Fruit fly (Drosophila melanogaster) whole organism, embryonic: ENCODE measurements around the gene CG13047.

ENCODE experiments used
- CG3847 ChIP-seq: fragments of 200-800 bp; sonication (Bioruptor generic); IDR thresholded peaks from 2 replicates; pipeline ENCODE4 v1.3.6; 2022; ENCODE audit warnings: missing biosample characterization, missing genetic modification characterization
- cad ChIP-seq: fragments of >200 bp; optimal IDR thresholded peaks from 2 replicates; lab custom pipeline; 2017; ENCODE audit warnings: missing biosample characterization, missing genetic modification characterization
- unpg ChIP-seq: fragments of 200-800 bp; sonication (Bioruptor generic); optimal IDR thresholded peaks from 3 replicates; lab custom pipeline; 2018; ENCODE audit warnings: missing biosample characterization, mild to moderate bottlenecking, missing genetic modification characterization, moderate library complexity

DNA sequence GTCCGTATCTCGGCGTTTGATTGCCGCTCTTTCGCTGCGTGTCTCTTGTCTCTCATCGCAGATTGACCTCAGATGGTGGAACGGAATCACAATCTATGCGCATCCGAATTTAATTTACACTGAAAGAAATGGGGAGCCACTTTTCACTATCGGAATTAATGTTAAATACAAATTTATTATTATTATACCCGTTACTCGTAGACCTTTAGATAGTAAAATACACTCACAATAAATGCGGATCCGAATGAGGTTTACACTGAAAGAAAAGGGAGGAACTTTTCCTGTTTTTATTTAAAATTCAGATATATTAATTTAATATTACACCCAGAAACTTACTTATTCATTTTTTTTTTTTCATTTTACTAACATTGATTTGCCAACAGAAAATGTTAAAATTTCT, 3.9 kb upstream of the CG13047 start:
- peak; percentile 59 for TF ChIP-seq unpg (GFP tag; lab: Kevin White, UChicago)
- no peak for TF ChIP-seq CG3847 (GFP tag; lab: Robert Waterston, UW)
- TF ChIP-seq cad, result no peak
